Fruit fly (Drosophila melanogaster): Measurements from ENCODE around the gene Tspo.

Gene Tspo

dm6 chr2L:521001-521827, 38.2 kb upstream of the Tspo start:
- TF ChIP-seq CG6654 (GFP tag; optimal IDR thresholded peaks at IDR 0.05) (no peak), CG14441 (GFP tag; IDR thresholded peaks at IDR 0.05) (no peak), CG7745 (tag; optimal IDR thresholded peaks at IDR 0.05) (peak; percentile 59), Sox100B (GFP tag; optimal IDR thresholded peaks at IDR 0.05) (no peak), oc (tag; optimal IDR thresholded peaks at IDR 0.05) (peak; percentile 38), CG15479 (GFP tag; optimal IDR thresholded peaks at IDR 0.05) (peak; percentile 56), Ptx1 (GFP tag; IDR thresholded peaks at IDR 0.05) (0 out of 2 replicates have a peak, but pooled peaks have one; percentile 8), CG17328 (GFP tag; IDR thresholded peaks at IDR 0.05) (0 out of 2 replicates have a peak, but pooled peaks have one; percentile 13), CG1603 (tag; optimal IDR thresholded peaks at IDR 0.05) (peak; percentile 13), lov (optimal IDR thresholded peaks at IDR 0.05) (no peak), lov (GFP tag; IDR thresholded peaks at IDR 0.05) (no peak), dmrt11E (tag; optimal IDR thresholded peaks at IDR 0.05) (peak; percentile 37), CTCF (GFP tag; optimal IDR thresholded peaks at IDR 0.05) (no peak), Dll (GFP tag; IDR thresholded peaks at IDR 0.05; ENCODE audit: partially characterized antibody) (no peak), HLHmδ (GFP tag; optimal IDR thresholded peaks at IDR 0.05) (no peak), Sox102F (GFP tag; optimal IDR thresholded peaks at IDR 0.05) (peak; percentile 10), kni (GFP tag; optimal IDR thresholded peaks at IDR 0.05) (peak; percentile 55), CG4360 (GFP tag; IDR thresholded peaks at IDR 0.05) (peak; percentile 89), CG4617 (GFP tag; optimal IDR thresholded peaks at IDR 0.05; ENCODE audit: borderline replicate concordance) (no peak), B-H1 (GFP tag; IDR thresholded peaks at IDR 0.05) (no peak), abd-A (tag; optimal IDR thresholded peaks at IDR 0.05) (peak; percentile 63), Mad (GFP tag; optimal IDR thresholded peaks at IDR 0.05) (no peak), sens-2 (GFP tag; IDR thresholded peaks at IDR 0.05) (no peak), CG10959 (GFP tag; IDR thresholded peaks at IDR 0.05) (no peak), CG34422 (GFP tag; IDR thresholded peaks at IDR 0.05) (0 out of 3 replicates have a peak, but pooled peaks have one; percentile 6), tgo (GFP tag; IDR thresholded peaks at IDR 0.05) (no peak), CG1832 (GFP tag; optimal IDR thresholded peaks at IDR 0.05) (peak; percentile 65), CG4328 (GFP tag; optimal IDR thresholded peaks at IDR 0.05) (no peak), sr (GFP tag; IDR thresholded peaks at IDR 0.05) (0 out of 3 replicates have a peak, but pooled peaks have one; percentile 5), Deaf1 (tag; optimal IDR thresholded peaks at IDR 0.05) (peak; percentile 0), ase (GFP tag; IDR thresholded peaks at IDR 0.05) (0 out of 3 replicates have a peak, but pooled peaks have one; percentile 15), Xrp1 (GFP tag; IDR thresholded peaks at IDR 0.05) (peak; percentile 40; the same call in 1 of the 2 replicates), CG10209 (GFP tag; optimal IDR thresholded peaks at IDR 0.05) (no peak), CG13287 (GFP tag; IDR thresholded peaks at IDR 0.05; ENCODE audit: partially characterized antibody) (no peak), slbo (GFP tag; IDR thresholded peaks at IDR 0.05) (no peak), CG3281 (GFP tag; optimal IDR thresholded peaks at IDR 0.05) (no peak), CG11723 (GFP tag; optimal IDR thresholded peaks at IDR 0.05) (no peak), bab2 (GFP tag; optimal IDR thresholded peaks at IDR 0.05) (no peak), Atf3 (GFP tag; optimal IDR thresholded peaks at IDR 0.05) (no peak), Ssrp (tag; optimal IDR thresholded peaks at IDR 0.05) (peak; percentile 49), ftz-f1 (GFP tag; optimal IDR thresholded peaks at IDR 0.05) (no peak), chm (GFP tag; IDR thresholded peaks at IDR 0.05) (no peak), cad (GFP tag; optimal IDR thresholded peaks at IDR 0.05) (no peak), CG8924 (tag; optimal IDR thresholded peaks at IDR 0.05) (peak; percentile 24), ap (GFP tag; IDR thresholded peaks at IDR 0.05) (no peak), eve (GFP tag; optimal IDR thresholded peaks at IDR 0.05) (no peak), Antp (GFP tag; optimal IDR thresholded peaks at IDR 0.05) (no peak), pros (GFP tag; optimal IDR thresholded peaks at IDR 0.05) (peak; percentile 41), Nf-YC (tag; optimal IDR thresholded peaks at IDR 0.05) (peak; percentile 51), Asciz (GFP tag; optimal IDR thresholded peaks at IDR 0.05) (peak; percentile 32)
